Fruit fly (Drosophila melanogaster) whole organism, embryonic: ENCODE measurements around the gene Ror.

ENCODE experiments used
- CG12104 ChIP-seq: fragments of 200-800 bp; sonication (Bioruptor generic); optimal IDR thresholded peaks from 3 replicates; lab custom pipeline; 2016; ENCODE audit warnings: missing biosample characterization, missing genetic modification characterization
- CG18476 ChIP-seq: fragments of 200-800 bp; sonication (Bioruptor generic); optimal IDR thresholded peaks from 2 replicates; lab custom pipeline; 2016; ENCODE audit warnings: missing biosample characterization, mild to moderate bottlenecking, missing genetic modification characterization
- Vsx1 ChIP-seq: fragments of 200-800 bp; sonication (Bioruptor generic); optimal IDR thresholded peaks from 2 replicates; lab custom pipeline; 2017; ENCODE audit warnings: missing biosample characterization, mild to moderate bottlenecking, missing genetic modification characterization, missing genetic modification reagents
- lov ChIP-seq, 2 experiments: fragments of 200-800 bp in 1 of 2; fragments of >200 bp in 1 of 2; sonication (Bioruptor generic) in 1 of 2; IDR thresholded peaks in 1 of 2; optimal IDR thresholded peaks in 1 of 2; 2 replicates in 1 of 2; 3 replicates in 1 of 2; pipeline versions ENCODE4 v1.3.6 to Lab custom; 2017 to 2022; ENCODE audit warnings: missing biosample characterization in 1 of 2, missing genetic modification characterization in 1 of 2

DNA sequence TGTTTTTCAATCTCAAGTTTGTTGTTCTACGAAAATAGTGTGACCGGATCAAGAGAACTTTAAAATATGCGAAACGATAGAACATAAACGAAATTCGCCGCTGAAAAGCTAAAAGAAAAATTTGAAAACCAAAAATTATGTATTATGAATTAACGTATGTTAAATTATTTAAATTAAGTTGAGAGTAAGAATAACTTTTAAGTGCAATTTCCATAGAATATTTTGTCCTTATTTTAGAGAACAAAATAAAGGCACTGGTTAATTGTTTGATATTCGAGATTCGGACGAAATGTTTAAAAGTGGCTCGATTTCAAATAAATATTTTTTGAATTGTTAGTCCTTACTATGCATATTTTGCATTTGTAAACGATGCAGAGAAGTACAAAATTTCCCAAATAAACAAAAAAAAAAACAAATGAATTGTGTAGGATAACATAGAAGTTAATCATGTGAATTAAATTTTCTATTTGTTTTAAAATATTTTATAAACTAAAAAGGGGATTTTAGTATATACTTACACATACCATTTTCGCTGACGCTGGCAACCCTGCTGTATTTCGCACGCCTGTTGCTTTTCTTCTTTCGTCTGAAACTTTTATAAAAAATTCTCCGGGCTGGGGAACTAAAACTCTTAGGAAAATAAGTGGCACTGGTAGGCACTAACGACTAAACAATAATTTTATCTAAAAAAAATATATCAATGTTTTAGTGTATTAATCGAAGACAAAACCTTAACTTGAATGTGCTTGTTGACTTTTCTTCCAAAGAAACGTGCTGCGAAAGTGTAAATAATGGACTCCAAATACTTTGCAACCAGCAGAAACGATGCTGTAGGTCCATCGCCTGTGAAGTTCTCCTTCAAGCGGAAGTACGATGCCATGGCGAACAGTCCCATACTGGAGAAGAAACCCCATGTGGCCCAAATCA, 40.7 kb upstream of the Ror start, which contains the start of the genes CG5727 and ath:
- TF ChIP-seq Vsx1 (GFP tag; lab: Kevin White, UChicago), result no peak
- no peak for TF ChIP-seq CG12104 (GFP tag; lab: Kevin White, UChicago)
- TF ChIP-seq lov (optimal IDR thresholded peaks at IDR 0.05; lab: Kevin White, UChicago), result no peak
- no peak for TF ChIP-seq lov (GFP tag; IDR thresholded peaks at IDR 0.05; lab: Robert Waterston, UW)
- TF ChIP-seq CG18476 (GFP tag; lab: Kevin White, UChicago), result no peak
